Fruit fly (Drosophila melanogaster) whole organism, embryonic: Measurements from ENCODE around the gene Cdc50.
A peak's percentile ranks its signal among the peaks of the same experiment; 100 is the strongest.

Experiments
- C15 ChIP-seq: fragments of 200-800 bp; sonication (Bioruptor generic); IDR thresholded peaks from 3 replicates; pipeline ENCODE4 v1.3.6; 2022; ENCODE audit warnings: missing biosample characterization, missing genetic modification characterization
- CG10147 ChIP-seq: fragments of 200-800 bp; sonication (Bioruptor generic); optimal IDR thresholded peaks from 2 replicates; lab custom pipeline; 2019; ENCODE audit warnings: missing biosample characterization, mild to moderate bottlenecking, missing genetic modification characterization, moderate library complexity
- CG10321 ChIP-seq: fragments of 200-800 bp; sonication (Bioruptor generic); IDR thresholded peaks from 2 replicates; pipeline ENCODE4 v1.3.6; 2022; ENCODE audit warnings: missing biosample characterization, missing genetic modification characterization
- CG10462 ChIP-seq: fragments of 200-800 bp; sonication (Bioruptor generic); optimal IDR thresholded peaks from 2 replicates; lab custom pipeline; 2016; ENCODE audit warnings: missing biosample characterization, missing genetic modification characterization
- CG12155 ChIP-seq: fragments of 200-800 bp; sonication (Bioruptor generic); optimal IDR thresholded peaks from 3 replicates; lab custom pipeline; 2016; ENCODE audit warnings: missing biosample characterization, missing genetic modification characterization
- CG13775 ChIP-seq: fragments of 200-800 bp; sonication (Bioruptor generic); optimal IDR thresholded peaks from 3 replicates; lab custom pipeline; 2017; ENCODE audit warnings: missing biosample characterization, mild to moderate bottlenecking, missing genetic modification characterization
- CG14441 ChIP-seq: fragments of 200-800 bp; sonication (Bioruptor generic); IDR thresholded peaks from 2 replicates; pipeline ENCODE4 v1.3.6; 2022; ENCODE audit warnings: missing biosample characterization, missing genetic modification characterization
- CG15011 ChIP-seq: fragments of 200-800 bp; sonication (Bioruptor generic); optimal IDR thresholded peaks from 3 replicates; lab custom pipeline; 2018; ENCODE audit warnings: missing biosample characterization, mild to moderate bottlenecking, missing genetic modification characterization
- CG2202 ChIP-seq: fragments of 200-800 bp; sonication (Bioruptor generic); optimal IDR thresholded peaks from 2 replicates; lab custom pipeline; 2018; ENCODE audit warnings: missing biosample characterization, mild to moderate bottlenecking, missing genetic modification characterization
- CG32767 ChIP-seq: fragments of 200-800 bp; sonication (Bioruptor generic); IDR thresholded peaks from 2 replicates; pipeline ENCODE4 v1.3.6; 2022; ENCODE audit warnings: missing biosample characterization, missing genetic modification characterization
- CG3726 ChIP-seq: fragments of 200-800 bp; sonication (Bioruptor generic); IDR thresholded peaks from 3 replicates; pipeline ENCODE4, ENCODE4 v1.3.6; 2022; ENCODE audit warnings: missing biosample characterization, missing genetic modification characterization
- CG3847 ChIP-seq: fragments of 200-800 bp; sonication (Bioruptor generic); IDR thresholded peaks from 2 replicates; pipeline ENCODE4 v1.3.6; 2022; ENCODE audit warnings: missing biosample characterization, missing genetic modification characterization
- CG4404 ChIP-seq: fragments of 200-800 bp; sonication (Bioruptor generic); IDR thresholded peaks from 2 replicates; pipeline ENCODE4 v1.3.6; 2022; ENCODE audit warnings: missing biosample characterization, missing genetic modification characterization
- CG7372 ChIP-seq: fragments of 200-800 bp; sonication (Bioruptor generic); IDR thresholded peaks from 2 replicates; pipeline ENCODE4 v1.3.6; 2022; ENCODE audit warnings: missing biosample characterization, missing genetic modification characterization
- CG7786 ChIP-seq: fragments of 200-800 bp; sonication (Bioruptor generic); optimal IDR thresholded peaks from 2 replicates; lab custom pipeline; 2016; ENCODE audit warnings: missing biosample characterization, missing genetic modification characterization
- CG8089 ChIP-seq: fragments of 200-800 bp; sonication (Bioruptor generic); optimal IDR thresholded peaks from 3 replicates; lab custom pipeline; 2016; ENCODE audit warnings: missing biosample characterization, missing genetic modification characterization
- CG9727 ChIP-seq: fragments of 200-800 bp; sonication (Bioruptor generic); optimal IDR thresholded peaks from 3 replicates; lab custom pipeline; 2017; ENCODE audit warnings: missing biosample characterization, mild to moderate bottlenecking, missing genetic modification characterization
- CkIIα-i1 ChIP-seq: fragments of 200-800 bp; sonication (Bioruptor generic); IDR thresholded peaks from 2 replicates; pipeline ENCODE4 v1.3.6; 2022; ENCODE audit warnings: missing biosample characterization, missing genetic modification characterization
- Doc2 ChIP-seq: fragments of 200-800 bp; sonication (Bioruptor generic); IDR thresholded peaks from 2 replicates; pipeline ENCODE4 v1.3.6; 2022; ENCODE audit warnings: missing biosample characterization, missing genetic modification characterization
- Fer3 ChIP-seq: fragments of 200-800 bp; sonication (Bioruptor generic); optimal IDR thresholded peaks from 2 replicates; lab custom pipeline; 2018; ENCODE audit warnings: missing biosample characterization, mild to moderate bottlenecking, missing genetic modification characterization, moderate library complexity
- HLH54F ChIP-seq: fragments of 200-800 bp; sonication (Bioruptor generic); optimal IDR thresholded peaks from 3 replicates; lab custom pipeline; 2016; ENCODE audit warnings: missing biosample characterization, missing genetic modification characterization
- Hand ChIP-seq: fragments of 200-800 bp; sonication (Bioruptor generic); optimal IDR thresholded peaks from 2 replicates; lab custom pipeline; 2017; ENCODE audit warnings: mild to moderate bottlenecking, missing biosample characterization, missing genetic modification reagents, missing genetic modification characterization
- Mes4 ChIP-seq: fragments of 200-800 bp; sonication (Bioruptor generic); optimal IDR thresholded peaks from 2 replicates; lab custom pipeline; 2016; ENCODE audit warnings: missing biosample characterization, missing genetic modification characterization
- Oaz ChIP-seq: fragments of 200-800 bp; sonication (Bioruptor generic); IDR thresholded peaks from 2 replicates; pipeline ENCODE4 v1.3.6; 2022; ENCODE audit warnings: missing biosample characterization, missing genetic modification characterization
- Poxn ChIP-seq: fragments of 200-800 bp; sonication (Bioruptor generic); IDR thresholded peaks from 2 replicates; pipeline ENCODE4 v1.3.6; 2022; ENCODE audit warnings: missing biosample characterization, missing genetic modification characterization
- Rfx ChIP-seq: fragments of 200-800 bp; sonication (Bioruptor generic); IDR thresholded peaks from 2 replicates; pipeline ENCODE4 v1.3.6; 2022; ENCODE audit warnings: missing biosample characterization, missing genetic modification characterization
- Six4 ChIP-seq: fragments of 200-800 bp; sonication (Bioruptor generic); optimal IDR thresholded peaks from 2 replicates; lab custom pipeline; 2016; ENCODE audit warnings: missing biosample characterization, missing genetic modification characterization
- Vsx1 ChIP-seq: fragments of 200-800 bp; sonication (Bioruptor generic); optimal IDR thresholded peaks from 2 replicates; lab custom pipeline; 2017; ENCODE audit warnings: missing biosample characterization, mild to moderate bottlenecking, missing genetic modification characterization, missing genetic modification reagents
- bcd ChIP-seq: fragments of 200-800 bp; sonication (Bioruptor generic); optimal IDR thresholded peaks from 2 replicates; lab custom pipeline; 2017; ENCODE audit warnings: missing biosample characterization, mild to moderate bottlenecking, missing genetic modification characterization
- ewg ChIP-seq: fragments of 200-800 bp; sonication (Bioruptor generic); optimal IDR thresholded peaks from 3 replicates; lab custom pipeline; 2017; ENCODE audit warnings: mild to moderate bottlenecking, missing biosample characterization, missing genetic modification reagents, missing genetic modification characterization
- exex ChIP-seq: fragments of 200-800 bp; sonication (Bioruptor generic); optimal IDR thresholded peaks from 4 replicates; lab custom pipeline; 2018; ENCODE audit warnings: missing biosample characterization, mild to moderate bottlenecking, missing genetic modification characterization, moderate library complexity
- hbn ChIP-seq: fragments of 200-800 bp; sonication (Bioruptor generic); IDR thresholded peaks from 2 replicates; pipeline ENCODE4 v1.3.6; 2022; ENCODE audit warnings: missing biosample characterization, missing genetic modification characterization; ENCODE audit not compliant: partially characterized antibody
- klu ChIP-seq: fragments of 200-800 bp; sonication (Bioruptor generic); IDR thresholded peaks from 2 replicates; pipeline ENCODE4 v1.3.6; 2022; ENCODE audit warnings: missing biosample characterization, missing genetic modification characterization
- lmd ChIP-seq: fragments of 200-800 bp; sonication (Bioruptor generic); IDR thresholded peaks from 2 replicates; pipeline ENCODE4 v1.3.6; 2022; ENCODE audit warnings: missing biosample characterization, missing genetic modification characterization
- nerfin-1 ChIP-seq: fragments of 200-800 bp; sonication (Bioruptor generic); optimal IDR thresholded peaks from 3 replicates; lab custom pipeline; 2019; ENCODE audit warnings: missing biosample characterization, mild to moderate bottlenecking, missing genetic modification characterization, moderate library complexity
- otp ChIP-seq: fragments of 200-800 bp; sonication (Bioruptor generic); IDR thresholded peaks from 3 replicates; pipeline ENCODE4, ENCODE4 v1.3.6; 2022; ENCODE audit warnings: missing biosample characterization, missing genetic modification characterization
- pb ChIP-seq: fragments of 200-800 bp; sonication (Bioruptor generic); optimal IDR thresholded peaks from 3 replicates; lab custom pipeline; 2016; ENCODE audit warnings: missing biosample characterization, missing genetic modification characterization
- sens ChIP-seq: fragments of 200-800 bp; sonication (Bioruptor generic); peaks from one replicate; lab custom pipeline; 2016; ENCODE audit warnings: missing biosample characterization, missing genetic modification characterization
- slp2 ChIP-seq: fragments of 200-800 bp; sonication (Bioruptor generic); optimal IDR thresholded peaks from 2 replicates; lab custom pipeline; 2016; ENCODE audit warnings: missing biosample characterization, missing genetic modification characterization
- stwl ChIP-seq: fragments of 200-800 bp; sonication (Bioruptor generic); optimal IDR thresholded peaks from 3 replicates; lab custom pipeline; 2018; ENCODE audit warnings: missing biosample characterization, mild to moderate bottlenecking, missing genetic modification characterization, moderate library complexity

The Cdc50 gene

DNA sequence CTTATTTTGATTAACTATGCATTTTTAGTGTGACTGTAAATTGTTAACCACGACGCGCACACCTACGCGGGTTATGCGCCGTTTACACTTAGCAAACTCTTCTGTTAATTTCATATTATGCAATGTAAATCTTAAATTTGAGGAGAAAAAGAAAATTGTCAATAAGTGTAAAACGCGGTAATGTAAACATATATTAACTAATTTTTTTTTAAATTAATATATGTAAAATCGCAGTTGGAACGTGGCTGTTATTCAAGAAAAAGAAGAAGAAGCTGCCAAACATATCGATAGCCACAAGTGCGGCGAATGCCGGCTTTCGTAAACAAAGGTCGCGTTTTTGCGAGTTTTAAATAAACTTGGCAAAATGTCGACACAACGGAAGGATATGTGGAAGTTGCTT lies 49.7 kb downstream of the Cdc50 start, which contains the start of the genes TH1 and mei-41 (continued):
- TF ChIP-seq Hand (GFP tag; lab: Kevin White, UChicago) (peak; percentile 14), otp (GFP tag; lab: Robert Waterston, UW) (peak; percentile 92), klu (GFP tag; lab: Robert Waterston, UW) (peak; percentile 91), Six4 (GFP tag; lab: Kevin White, UChicago) (peak; percentile 63), Rfx (GFP tag; lab: Robert Waterston, UW) (peak; percentile 97), exex (no peak), Doc2 (GFP tag; lab: Robert Waterston, UW) (peak; percentile 79; the same call in 1 of the 2 replicates), CkIIα-i1 (GFP tag; lab: Robert Waterston, UW) (peak; percentile 73), HLH54F (GFP tag; lab: Kevin White, UChicago) (peak; percentile 66), CG13775 (peak; percentile 90), bcd (GFP tag; lab: Kevin White, UChicago) (peak; percentile 89), Fer3 (tag; lab: Kevin White, UChicago) (peak; percentile 88), Vsx1 (GFP tag; lab: Kevin White, UChicago) (no peak), CG8089 (GFP tag; lab: Kevin White, UChicago) (peak; percentile 39), CG7786 (GFP tag; lab: Kevin White, UChicago) (peak; percentile 41), sens (no peak), ewg (GFP tag; lab: Kevin White, UChicago) (peak; percentile 82), CG7372 (GFP tag; lab: Robert Waterston, UW) (peak; percentile 97), CG9727 (GFP tag; lab: Kevin White, UChicago) (peak; percentile 91), CG3726 (GFP tag; lab: Robert Waterston, UW) (peak; percentile 92; the same call in 1 of the 3 replicates), CG15011 (GFP tag; lab: Kevin White, UChicago) (no peak), slp2 (peak; percentile 48), C15 (GFP tag; lab: Robert Waterston, UW) (peak; percentile 78; the same call in 1 of the 3 replicates), CG10147 (GFP tag; lab: Kevin White, UChicago) (no peak), Oaz (GFP tag; lab: Robert Waterston, UW) (peak; percentile 81), CG14441 (GFP tag; lab: Robert Waterston, UW) (peak; percentile 96), pb (no peak), CG3847 (GFP tag; lab: Robert Waterston, UW) (peak; percentile 96), CG12155 (GFP tag; lab: Kevin White, UChicago) (no peak), hbn (GFP tag; lab: Robert Waterston, UW) (no peak), lmd (GFP tag; lab: Robert Waterston, UW) (peak; percentile 96), CG2202 (tag; lab: Kevin White, UChicago) (peak; percentile 51), CG10462 (GFP tag; lab: Kevin White, UChicago) (peak; percentile 61), CG10321 (GFP tag; lab: Robert Waterston, UW) (peak; percentile 11; the same call in 1 of the 2 replicates), Poxn (GFP tag; lab: Robert Waterston, UW) (peak; percentile 56; the same call in 1 of the 2 replicates), stwl (tag; lab: Kevin White, UChicago) (peak; percentile 74), CG32767 (peak; percentile 91), Mes4 (GFP tag; lab: Kevin White, UChicago) (peak; percentile 13), nerfin-1 (peak; percentile 87), CG4404 (GFP tag; lab: Robert Waterston, UW) (peak; percentile 95)
